Worm (Caenorhabditis elegans): Measurements from ENCODE around the gene sad-1.

sad-1 gene

ce11 chrX:13462519-13462918 lies 37.9 kb downstream of the sad-1 start, which contains the start of gene F02D10.3:
Gene F02D10.3 (minus strand): TSS chrX:13462619.
- no peak for TF ChIP-seq blmp-1 (tag; optimal IDR thresholded peaks at IDR 0.05)
- no peak for TF ChIP-seq fkh-4 (tag; optimal IDR thresholded peaks at IDR 0.05; ENCODE audit: borderline replicate concordance)
- TF ChIP-seq ceh-88 (GFP tag; IDR thresholded peaks at IDR 0.05), result no peak
- no peak for TF ChIP-seq ces-1 (GFP tag; optimal IDR thresholded peaks at IDR 0.05)
- TF ChIP-seq ets-5 (GFP tag; IDR thresholded peaks at IDR 0.05), result no peak
- TF ChIP-seq tlp-1 (tag; optimal IDR thresholded peaks at IDR 0.05), result no peak
- TF ChIP-seq mef-2 (tag; optimal IDR thresholded peaks at IDR 0.05), result no peak
- no peak for TF ChIP-seq nhr-47 (tag; optimal IDR thresholded peaks at IDR 0.05)
- no peak for TF ChIP-seq efl-1 (optimal IDR thresholded peaks at IDR 0.05)
- no peak for TF ChIP-seq efl-1 (GFP tag; optimal IDR thresholded peaks at IDR 0.05 in 1 of 2)
- TF ChIP-seq mep-1 (tag; optimal IDR thresholded peaks at IDR 0.05), result no peak
- no peak for TF ChIP-seq hlh-4 (tag; optimal IDR thresholded peaks at IDR 0.05)
- TF ChIP-seq pag-3 (tag; optimal IDR thresholded peaks at IDR 0.05; ENCODE audit: borderline replicate concordance, insufficient read depth), result no peak
- no peak for TF ChIP-seq aha-1 (tag; optimal IDR thresholded peaks at IDR 0.05)
- TF ChIP-seq mdl-1 (tag; optimal IDR thresholded peaks at IDR 0.05), result no peak
- TF ChIP-seq isw-1 (GFP tag; IDR thresholded peaks at IDR 0.05), result no peak
- no peak for TF ChIP-seq F16B12.6 (tag; optimal IDR thresholded peaks at IDR 0.05)
- TF ChIP-seq fos-1 (tag; optimal IDR thresholded peaks at IDR 0.05), result no peak
- no peak for TF ChIP-seq rnt-1 (tag; optimal IDR thresholded peaks at IDR 0.05)

ce11 chrX:13456442-13456841 lies 44.0 kb downstream of the sad-1 start, which contains the start of gene flr-1:
Gene flr-1 (minus strand): TSS chrX:13456542.
- TF ChIP-seq sox-4 (tag; optimal IDR thresholded peaks at IDR 0.05), result no peak
- no peak for TF ChIP-seq mdl-1 (tag; optimal IDR thresholded peaks at IDR 0.05)
- TF ChIP-seq efl-3 (GFP tag; optimal IDR thresholded peaks at IDR 0.05), result no peak
- no peak for TF ChIP-seq nhr-77 (tag; optimal IDR thresholded peaks at IDR 0.05)
- no peak for TF ChIP-seq mep-1 (tag; optimal IDR thresholded peaks at IDR 0.05)
- no peak for TF ChIP-seq alr-1 (tag; optimal IDR thresholded peaks at IDR 0.05; ENCODE audit: borderline replicate concordance)
- TF ChIP-seq ama-1 (optimal IDR thresholded peaks at IDR 0.05), result no peak
- TF ChIP-seq zip-4 (GFP tag; optimal IDR thresholded peaks at IDR 0.05), result no peak
- TF ChIP-seq unc-98 (GFP tag; IDR thresholded peaks at IDR 0.05), result no peak
- no peak for TF ChIP-seq mef-2 (tag; optimal IDR thresholded peaks at IDR 0.05)

ce11 chrX:13451578-13451977 lies 48.9 kb downstream of the sad-1 start, which contains the start of gene F02D10.6:
Gene F02D10.6 (minus strand): TSS chrX:13451678.
- TF ChIP-seq efl-1 (optimal IDR thresholded peaks at IDR 0.05), result no peak
- peak in 1 of 2 experiments; percentile 32 for TF ChIP-seq efl-1 (GFP tag; optimal IDR thresholded peaks at IDR 0.05 in 1 of 2)
- no peak for TF ChIP-seq xbp-1 (tag; optimal IDR thresholded peaks at IDR 0.05)
- no peak for TF ChIP-seq jun-1 (tag; optimal IDR thresholded peaks at IDR 0.05)
- TF ChIP-seq dpl-1 (GFP tag; optimal IDR thresholded peaks at IDR 0.05), result no peak

ce11 chrX:13448665-13449099 lies 51.8 kb downstream of the sad-1 start:
- TF ChIP-seq nhr-71 (tag; optimal IDR thresholded peaks at IDR 0.05) (peak; percentile 75), snpc-4 (tag; optimal IDR thresholded peaks at IDR 0.05) (peak; percentile 13), sox-4 (tag; optimal IDR thresholded peaks at IDR 0.05) (peak; percentile 69), rnt-1 (tag; optimal IDR thresholded peaks at IDR 0.05) (peak; percentile 68), C16A3.4 (tag; optimal IDR thresholded peaks at IDR 0.05) (peak; percentile 34), jun-1 (tag; optimal IDR thresholded peaks at IDR 0.05) (peak; percentile 55), dpl-1 (GFP tag; optimal IDR thresholded peaks at IDR 0.05) (peak in 1 of 3 experiments; percentile 10), fkh-10 (GFP tag; optimal IDR thresholded peaks at IDR 0.05) (peak; percentile 11), egl-13 (tag; optimal IDR thresholded peaks at IDR 0.05) (peak; percentile 51), elt-3 (tag; optimal IDR thresholded peaks at IDR 0.05) (peak in 3 of 6 experiments; percentile 18 to 35 (median 31)), nhr-47 (tag; optimal IDR thresholded peaks at IDR 0.05) (peak; percentile 80), swsn-7 (tag; optimal IDR thresholded peaks at IDR 0.05) (peak; percentile 60), nhr-20 (tag; optimal IDR thresholded peaks at IDR 0.05) (peak; percentile 60), ztf-11 (tag; optimal IDR thresholded peaks at IDR 0.05) (peak in 1 of 2 experiments; percentile 39), tbx-2 (tag; optimal IDR thresholded peaks at IDR 0.05) (peak; percentile 54), grh-1 (GFP tag; IDR thresholded peaks at IDR 0.05) (peak; percentile 56), elt-2 (tag; optimal IDR thresholded peaks at IDR 0.05) (peak; percentile 32), fkh-8 (tag; optimal IDR thresholded peaks at IDR 0.05) (peak; percentile 56), lsy-2 (tag; optimal IDR thresholded peaks at IDR 0.05) (peak; percentile 26 to 42), ceh-82 (tag; optimal IDR thresholded peaks at IDR 0.05) (peak; percentile 43 to 44 (median 44)), snu-23 (GFP tag; optimal IDR thresholded peaks at IDR 0.05) (peak; percentile 83), nhr-19 (GFP tag; conservative IDR thresholded peaks at IDR 0.05) (peak; percentile 70), irx-1 (tag; optimal IDR thresholded peaks at IDR 0.05) (peak; percentile 46), efl-1 (optimal IDR thresholded peaks at IDR 0.05) (peak; percentile 18 to 24), efl-1 (GFP tag; optimal IDR thresholded peaks at IDR 0.05 in 1 of 2) (peak in 1 of 2 experiments; percentile 87), mdl-1 (tag; optimal IDR thresholded peaks at IDR 0.05) (peak in 1 of 2 experiments; percentile 56)
